Worm (Caenorhabditis elegans): ENCODE measurements around the gene pals-40.

pals-40 gene

ce11 chrIII:1419700-1420356 is 42.0 kb upstream of the pals-40 start (continued):
- TF ChIP-seq dpl-1 (GFP tag; optimal IDR thresholded peaks at IDR 0.05): peak in 1 of 3 experiments; percentile 2
- no peak for TF ChIP-seq egl-27 (tag; optimal IDR thresholded peaks at IDR 0.05)
- peak; percentile 84 for TF ChIP-seq ama-1 (optimal IDR thresholded peaks at IDR 0.05)
- no peak for TF ChIP-seq hlh-4 (tag; optimal IDR thresholded peaks at IDR 0.05)
- peak; percentile 25 for TF ChIP-seq nhr-77 (tag; optimal IDR thresholded peaks at IDR 0.05)
- TF ChIP-seq egl-13 (tag; optimal IDR thresholded peaks at IDR 0.05): no peak
- no peak for TF ChIP-seq pqm-1 (tag; optimal IDR thresholded peaks at IDR 0.05)
- peak; percentile 48; the same call in 1 of the 2 replicates for TF ChIP-seq grh-1 (GFP tag; IDR thresholded peaks at IDR 0.05)
- no peak for TF ChIP-seq lin-15B (tag; optimal IDR thresholded peaks at IDR 0.05)
- peak; percentile 85 for TF ChIP-seq ztf-4 (tag; optimal IDR thresholded peaks at IDR 0.05)
- TF ChIP-seq Y116A8C.19 (tag; optimal IDR thresholded peaks at IDR 0.05; ENCODE audit: borderline replicate concordance): no peak
- peak; percentile 33 for TF ChIP-seq zip-4 (GFP tag; optimal IDR thresholded peaks at IDR 0.05)
- no peak for TF ChIP-seq tlp-1 (tag; optimal IDR thresholded peaks at IDR 0.05)
- TF ChIP-seq mep-1 (tag; optimal IDR thresholded peaks at IDR 0.05): no peak
- TF ChIP-seq F16B12.6 (tag; optimal IDR thresholded peaks at IDR 0.05): no peak
- TF ChIP-seq nhr-76 (tag; optimal IDR thresholded peaks at IDR 0.05): no peak
- TF ChIP-seq nhr-90 (tag; optimal IDR thresholded peaks at IDR 0.05; ENCODE audit: poor library complexity): peak; percentile 86
- no peak for TF ChIP-seq ces-1 (GFP tag; optimal IDR thresholded peaks at IDR 0.05)
- TF ChIP-seq sup-37 (GFP tag; optimal IDR thresholded peaks at IDR 0.05): no peak
- TF ChIP-seq aha-1 (tag; optimal IDR thresholded peaks at IDR 0.05): no peak
- no peak for TF ChIP-seq nhr-12 (tag; optimal IDR thresholded peaks at IDR 0.05)
- TF ChIP-seq irx-1 (tag; optimal IDR thresholded peaks at IDR 0.05): no peak
- peak; percentile 81 for TF ChIP-seq nhr-71 (tag; optimal IDR thresholded peaks at IDR 0.05)
- peak; percentile 91 for TF ChIP-seq aly-2 (tag; optimal IDR thresholded peaks at IDR 0.05)
- TF ChIP-seq efl-3 (GFP tag; optimal IDR thresholded peaks at IDR 0.05): no peak
- TF ChIP-seq ceh-8 (GFP tag; optimal IDR thresholded peaks at IDR 0.05): no peak
- peak; percentile 35 for TF ChIP-seq fos-1 (tag; optimal IDR thresholded peaks at IDR 0.05)
- no peak for TF ChIP-seq mef-2 (tag; optimal IDR thresholded peaks at IDR 0.05)
- TF ChIP-seq sox-4 (tag; optimal IDR thresholded peaks at IDR 0.05): no peak
- no peak for TF ChIP-seq jun-1 (tag; optimal IDR thresholded peaks at IDR 0.05)
- no peak for TF ChIP-seq isw-1 (GFP tag; IDR thresholded peaks at IDR 0.05)
- TF ChIP-seq unc-98 (GFP tag; IDR thresholded peaks at IDR 0.05): no peak
- TF ChIP-seq nhr-19 (GFP tag; conservative IDR thresholded peaks at IDR 0.05): peak; percentile 63
- peak in 1 of 3 experiments; percentile 11 for TF ChIP-seq ceh-82 (tag; optimal IDR thresholded peaks at IDR 0.05)
- peak; percentile 49 for TF ChIP-seq ceh-88 (GFP tag; IDR thresholded peaks at IDR 0.05)
- no peak for TF ChIP-seq fkh-8 (tag; optimal IDR thresholded peaks at IDR 0.05)

- TF ChIP-seq aly-2 (tag; optimal IDR thresholded peaks at IDR 0.05) (no peak), C04F5.9 (tag; optimal IDR thresholded peaks at IDR 0.05) (no peak), mab-9 (GFP tag; IDR thresholded peaks at IDR 0.05) (peak; percentile 11; the same call in 1 of the 2 replicates), nhr-85 (tag) (no peak)
These were observed 41.4 kb upstream of the pals-40 start, which contains the start of gene Y82E9BR.3 for ce11 chrIII:1419146-1419636. Y82E9BR.3 (plus strand) TSS chrIII:1419196.

- TF ChIP-seq nhr-71 (tag; optimal IDR thresholded peaks at IDR 0.05) (peak; percentile 93), blmp-1 (tag; optimal IDR thresholded peaks at IDR 0.05) (peak; percentile 28), mep-1 (tag; optimal IDR thresholded peaks at IDR 0.05) (peak; percentile 66), egl-27 (tag; optimal IDR thresholded peaks at IDR 0.05) (no peak), fkh-10 (GFP tag; optimal IDR thresholded peaks at IDR 0.05) (peak; percentile 62), nhr-11 (tag; optimal IDR thresholded peaks at IDR 0.05) (no peak), isw-1 (GFP tag; IDR thresholded peaks at IDR 0.05) (peak; percentile 89), snpc-4 (tag; optimal IDR thresholded peaks at IDR 0.05) (peak; percentile 34), ceh-8 (GFP tag; optimal IDR thresholded peaks at IDR 0.05) (peak; percentile 12), jun-1 (tag; optimal IDR thresholded peaks at IDR 0.05) (peak; percentile 85), hlh-4 (tag; optimal IDR thresholded peaks at IDR 0.05) (no peak), efl-3 (GFP tag; optimal IDR thresholded peaks at IDR 0.05) (no peak), nhr-237 (tag; optimal IDR thresholded peaks at IDR 0.05) (peak; percentile 42), tlp-1 (tag; optimal IDR thresholded peaks at IDR 0.05) (no peak), nhr-47 (tag; optimal IDR thresholded peaks at IDR 0.05) (peak; percentile 93), grh-1 (GFP tag; IDR thresholded peaks at IDR 0.05) (peak; percentile 86), fos-1 (tag; optimal IDR thresholded peaks at IDR 0.05) (peak; percentile 68), sup-37 (GFP tag; optimal IDR thresholded peaks at IDR 0.05) (peak; percentile 72), vab-15 (tag; optimal IDR thresholded peaks at IDR 0.05) (peak; percentile 33), pax-3 (tag; optimal IDR thresholded peaks at IDR 0.05) (peak; percentile 83), tbx-2 (tag; optimal IDR thresholded peaks at IDR 0.05) (peak; percentile 88), fkh-8 (tag; optimal IDR thresholded peaks at IDR 0.05) (peak; percentile 90), unc-98 (GFP tag; IDR thresholded peaks at IDR 0.05) (0 out of 2 replicates have a peak, but pooled peaks have one; percentile 7)
These were observed 40.9 kb upstream of the pals-40 start for ce11 chrIII:1418709-1419108.

Measured in whole organism, L1 larva.